Worm (Caenorhabditis elegans) whole organism, early embryonic: ENCODE results near the gene nas-8.

Source experiments
- B0310.2 ChIP-seq: sonication (generic microtip); optimal IDR thresholded peaks from 2 replicates; lab custom pipeline; 2016; ENCODE audit warnings: mild to moderate bottlenecking, missing genetic modification characterization, missing compliant biosample characterization
- F13C5.2 ChIP-seq: sonication (generic microtip); optimal IDR thresholded peaks from 2 replicates; lab custom pipeline; 2017; ENCODE audit warnings: mild to moderate bottlenecking, missing genetic modification characterization, inconsistent platforms, missing compliant biosample characterization
- aly-1 ChIP-seq: sonication (generic microtip); optimal IDR thresholded peaks from 2 replicates; lab custom pipeline; 2016; ENCODE audit warnings: missing genetic modification characterization, missing compliant biosample characterization
- ama-1 ChIP-seq: fragments of 150-350 bp; optimal IDR thresholded peaks from 2 replicates; lab custom pipeline; 2014
- ceh-13 ChIP-seq: fragments of 200-800 bp; sonication (Bioruptor generic); optimal IDR thresholded peaks from 2 replicates; lab custom pipeline; 2018; ENCODE audit warnings: mild to moderate bottlenecking, missing genetic modification characterization, missing compliant biosample characterization
- ceh-36 ChIP-seq: sonication (generic microtip); optimal IDR thresholded peaks from 2 replicates; lab custom pipeline; 2016; ENCODE audit warnings: missing genetic modification characterization, inconsistent platforms, missing compliant biosample characterization
- ets-7 ChIP-seq: sonication (generic microtip); optimal IDR thresholded peaks from 2 replicates; lab custom pipeline; 2016; ENCODE audit warnings: missing genotype, missing genetic modification characterization, missing compliant biosample characterization
- flt-1 ChIP-seq: fragments of 200-800 bp; sonication (Bioruptor generic); IDR thresholded peaks from 2 replicates; pipeline ENCODE4 v1.3.6; 2022; ENCODE audit warnings: missing genetic modification characterization, missing compliant biosample characterization
- hmbx-1 ChIP-seq: sonication (generic microtip); optimal IDR thresholded peaks from 2 replicates; lab custom pipeline; 2016; ENCODE audit warnings: mild to moderate bottlenecking, missing genetic modification characterization, missing compliant biosample characterization
- hmg-4 ChIP-seq: fragments of 200-800 bp; sonication (Bioruptor generic); optimal IDR thresholded peaks from 2 replicates; lab custom pipeline; 2018; ENCODE audit warnings: mild to moderate bottlenecking, missing genetic modification characterization, missing compliant biosample characterization
- hnd-1 ChIP-seq: sonication (generic microtip); optimal IDR thresholded peaks from 2 replicates; lab custom pipeline; 2016; ENCODE audit warnings: missing genetic modification characterization, missing compliant biosample characterization
- pes-1 ChIP-seq: fragments of 200-800 bp; sonication (Bioruptor generic); IDR thresholded peaks from 2 replicates; pipeline ENCODE4 v1.3.6; 2022; ENCODE audit warnings: missing genetic modification reagents, missing genetic modification characterization, missing compliant biosample characterization
- scrt-1 ChIP-seq: fragments of 200-800 bp; sonication (Bioruptor generic); IDR thresholded peaks from 2 replicates; pipeline ENCODE4 v1.3.6; 2022; ENCODE audit warnings: missing genetic modification characterization, missing compliant biosample characterization
- sea-1 ChIP-seq: fragments of 200-800 bp; sonication (Bioruptor generic); conservative IDR thresholded peaks from 2 replicates; pipeline ENCODE4 v1.3.6; 2022; ENCODE audit warnings: missing genetic modification characterization, missing compliant biosample characterization
- tbx-11 ChIP-seq: fragments of 200-800 bp; sonication (Bioruptor generic); IDR thresholded peaks from 2 replicates; pipeline ENCODE4 v1.3.6; 2022; ENCODE audit warnings: missing genetic modification characterization, missing compliant biosample characterization
- tbx-37 ChIP-seq: fragments of 200-800 bp; sonication (Bioruptor generic); conservative IDR thresholded peaks from 2 replicates; pipeline ENCODE4 v1.3.6; 2022; ENCODE audit warnings: missing genetic modification reagents, missing genetic modification characterization, missing compliant biosample characterization
- tra-4 ChIP-seq: sonication (generic microtip); optimal IDR thresholded peaks from 2 replicates; lab custom pipeline; 2017; ENCODE audit warnings: missing genetic modification characterization, missing compliant biosample characterization

Gene nas-8

ce11 chrIV:7084632-7085160 is 30.0 kb upstream of the nas-8 start, which contains the start of gene rps-4:
TSS of gene rps-4 (minus strand) at chrIV:7084682.
- TF ChIP-seq hmg-4 (GFP tag; lab: Kevin White, UChicago) (peak; percentile 38), sea-1 (GFP tag; lab: Robert Waterston, UW) (no peak), tra-4 (tag; lab: Kevin White, UChicago) (no peak), scrt-1 (GFP tag; lab: Robert Waterston, UW) (no peak), pes-1 (no peak), ets-7 (tag; lab: Kevin White, UChicago) (no peak), tbx-11 (GFP tag; lab: Robert Waterston, UW) (no peak), ceh-13 (no peak), aly-1 (tag; lab: Kevin White, UChicago) (no peak), ama-1 (lab: Kevin White, UChicago) (no peak), F13C5.2 (tag; lab: Kevin White, UChicago) (peak; percentile 86), ceh-36 (tag; lab: Kevin White, UChicago) (no peak), flt-1 (GFP tag; lab: Robert Waterston, UW) (no peak), tbx-37 (peak; percentile 36; the same call in 1 of the 2 replicates), B0310.2 (no peak), hmbx-1 (tag; lab: Kevin White, UChicago) (peak; percentile 14), hnd-1 (tag; lab: Kevin White, UChicago) (no peak)

ce11 chrIV:7094216-7094758 is 20.4 kb upstream of the nas-8 start, which contains the start of gene deb-1:
TSS of gene deb-1 (minus strand) at chrIV:7094266.
- TF ChIP-seq hmbx-1 (tag; lab: Kevin White, UChicago): no peak
- TF ChIP-seq sea-1 (GFP tag; lab: Robert Waterston, UW): no peak
- TF ChIP-seq aly-1 (tag; lab: Kevin White, UChicago): no peak
- TF ChIP-seq ets-7 (tag; lab: Kevin White, UChicago): no peak
- TF ChIP-seq hmg-4 (GFP tag; lab: Kevin White, UChicago): no peak
- TF ChIP-seq flt-1 (GFP tag; lab: Robert Waterston, UW): no peak
- TF ChIP-seq ceh-13: no peak

- TF ChIP-seq tbx-37: no peak
- TF ChIP-seq tbx-11 (GFP tag; lab: Robert Waterston, UW): no peak
- no peak for TF ChIP-seq tra-4 (tag; lab: Kevin White, UChicago)
- no peak for TF ChIP-seq sea-1 (GFP tag; lab: Robert Waterston, UW)
- TF ChIP-seq pes-1: no peak
- TF ChIP-seq B0310.2: no peak
- no peak for TF ChIP-seq hmg-4 (GFP tag; lab: Kevin White, UChicago)
- no peak for TF ChIP-seq F13C5.2 (tag; lab: Kevin White, UChicago)
- no peak for TF ChIP-seq hnd-1 (tag; lab: Kevin White, UChicago)
These were observed 19.2 kb upstream of the nas-8 start for ce11 chrIV:7095396-7095964.

ce11 chrIV:7096097-7096496 is 18.6 kb upstream of the nas-8 start:
- TF ChIP-seq ets-7 (tag; lab: Kevin White, UChicago) (no peak), hmbx-1 (tag; lab: Kevin White, UChicago) (no peak), ama-1 (lab: Kevin White, UChicago) (no peak), pes-1 (no peak), scrt-1 (GFP tag; lab: Robert Waterston, UW) (no peak), tbx-11 (GFP tag; lab: Robert Waterston, UW) (no peak), flt-1 (GFP tag; lab: Robert Waterston, UW) (no peak), aly-1 (tag; lab: Kevin White, UChicago) (no peak), B0310.2 (no peak), hnd-1 (tag; lab: Kevin White, UChicago) (no peak), hmg-4 (GFP tag; lab: Kevin White, UChicago) (no peak), ceh-36 (tag; lab: Kevin White, UChicago) (no peak), sea-1 (GFP tag; lab: Robert Waterston, UW) (no peak), tbx-37 (no peak), ceh-13 (no peak), F13C5.2 (tag; lab: Kevin White, UChicago) (no peak)

- TF ChIP-seq aly-1 (tag; lab: Kevin White, UChicago) (no peak), hmg-4 (GFP tag; lab: Kevin White, UChicago) (no peak), hmbx-1 (tag; lab: Kevin White, UChicago) (no peak), ets-7 (tag; lab: Kevin White, UChicago) (no peak), tbx-37 (no peak), tbx-11 (GFP tag; lab: Robert Waterston, UW) (no peak), ama-1 (lab: Kevin White, UChicago) (no peak), B0310.2 (no peak), scrt-1 (GFP tag; lab: Robert Waterston, UW) (no peak), tra-4 (tag; lab: Kevin White, UChicago) (no peak), ceh-36 (tag; lab: Kevin White, UChicago) (no peak), ceh-13 (no peak), pes-1 (no peak), sea-1 (GFP tag; lab: Robert Waterston, UW) (no peak), F13C5.2 (tag; lab: Kevin White, UChicago) (no peak), hnd-1 (tag; lab: Kevin White, UChicago) (no peak), flt-1 (GFP tag; lab: Robert Waterston, UW) (no peak)
These were observed 17.2 kb upstream of the nas-8 start for ce11 chrIV:7097450-7097849.

ce11 chrIV:7098509-7099065 is 16.1 kb upstream of the nas-8 start, which contains the start of gene ZC477.4:
TSS of gene ZC477.4 (minus strand) at chrIV:7098784.
- TF ChIP-seq sea-1 (GFP tag; lab: Robert Waterston, UW) (no peak), hmg-4 (GFP tag; lab: Kevin White, UChicago) (peak; percentile 21)
